Worm (Caenorhabditis elegans): ENCODE data around the gene fah-1.

DNA sequence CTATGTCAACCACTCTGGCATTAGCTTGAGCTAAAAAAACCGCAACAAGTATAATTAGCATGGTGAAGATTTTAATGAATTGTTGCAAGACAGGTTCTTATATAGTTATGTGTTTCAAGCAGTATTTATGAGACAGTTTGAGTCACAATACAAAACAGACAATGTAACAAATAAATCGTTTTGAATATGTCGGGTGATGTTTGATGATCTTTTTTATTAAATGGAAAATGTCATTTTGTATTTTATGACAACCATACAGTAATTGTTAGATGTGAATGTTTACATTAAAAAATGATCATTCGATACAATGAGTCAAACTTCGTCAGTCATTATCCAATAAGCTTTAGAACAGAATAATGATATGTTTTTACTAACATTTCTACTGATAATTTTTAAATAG, 5.3 kb downstream of the fah-1 start, which contains the start of gene K10C2.7:
- TF ChIP-seq ref-1 (GFP tag; conservative IDR thresholded peaks at IDR 0.05) = no peak
- TF ChIP-seq med-1 (GFP tag; optimal IDR thresholded peaks at IDR 0.05; ENCODE audit: insufficient read depth) = no peak
